Fruit fly (Drosophila melanogaster): ENCODE data around the gene CG4374.

DNA sequence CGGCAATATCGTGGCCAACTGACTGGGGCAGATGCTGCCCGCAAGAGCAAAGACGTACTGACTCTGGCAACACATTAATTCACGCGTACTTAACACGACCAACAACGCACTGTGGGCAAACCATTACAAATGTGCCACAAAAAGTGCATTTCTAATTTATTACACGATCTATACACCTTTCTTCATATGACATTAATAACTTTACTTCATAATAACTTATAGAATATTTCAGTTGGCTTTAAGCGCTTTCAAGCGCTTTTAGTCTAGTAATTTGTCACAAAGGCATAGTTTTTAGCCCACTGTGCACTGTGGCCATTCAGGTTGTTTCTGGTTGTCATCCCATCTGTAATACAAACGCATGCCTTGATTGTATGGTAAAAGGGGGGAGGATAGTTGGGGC is 103.8 kb downstream of the CG4374 start:
- TF ChIP-seq CTCF (optimal IDR thresholded peaks at IDR 0.05) (no peak), CG8478 (optimal IDR thresholded peaks at IDR 0.05) (no peak)
